Fruit fly (Drosophila melanogaster): ENCODE measurements around the gene Gr77a.

Gr77a gene

DNA sequence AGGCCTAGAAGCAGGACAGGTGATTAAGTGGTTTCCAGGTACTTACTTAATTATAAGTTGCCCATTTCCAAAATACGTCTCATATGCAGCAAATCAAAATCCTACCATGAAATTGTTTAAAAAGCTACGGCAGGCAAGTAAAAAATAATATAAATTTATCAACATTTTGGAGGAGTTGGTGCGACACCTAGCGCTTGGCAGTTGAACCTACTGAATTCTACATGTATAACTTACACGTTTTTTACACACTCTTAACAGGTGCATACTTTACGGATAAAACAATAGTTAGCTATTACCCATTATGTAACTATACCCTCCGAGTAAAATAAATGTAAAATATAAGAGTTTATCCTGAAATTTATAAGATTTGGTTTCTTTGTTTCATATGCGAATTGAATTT, 27.8 kb downstream of the Gr77a start (continued):
- TF ChIP-seq HmgZ (tag; optimal IDR thresholded peaks at IDR 0.05) (peak; percentile 76), ind (GFP tag; optimal IDR thresholded peaks at IDR 0.05) (peak; percentile 51), CG14965 (GFP tag; optimal IDR thresholded peaks at IDR 0.05; ENCODE audit: borderline replicate concordance) (peak; percentile 99), lilli (GFP tag; optimal IDR thresholded peaks at IDR 0.05) (peak; percentile 52), Oli (tag; optimal IDR thresholded peaks at IDR 0.05) (peak; percentile 56), CG1233 (GFP tag; optimal IDR thresholded peaks at IDR 0.05) (peak; percentile 50), CG8290 (GFP tag; optimal IDR thresholded peaks at IDR 0.05) (no peak), CG8290 (tag; optimal IDR thresholded peaks at IDR 0.05) (peak; percentile 33 to 70), CG9727 (GFP tag; optimal IDR thresholded peaks at IDR 0.05) (peak; percentile 69), MBD-R2 (GFP tag; IDR thresholded peaks at IDR 0.05) (peak; percentile 17; the same call in 1 of the 2 replicates), Eip74EF (GFP tag; optimal IDR thresholded peaks at IDR 0.05) (no peak), fd102C (GFP tag; optimal IDR thresholded peaks at IDR 0.05) (peak; percentile 66), CG10209 (GFP tag; optimal IDR thresholded peaks at IDR 0.05) (peak; percentile 57), pb (GFP tag; optimal IDR thresholded peaks at IDR 0.05) (no peak), twi (tag; optimal IDR thresholded peaks at IDR 0.05) (peak; percentile 40), sob (GFP tag; IDR thresholded peaks at IDR 0.05) (peak; percentile 84), oc (tag; optimal IDR thresholded peaks at IDR 0.05) (no peak), CG3407 (GFP tag; optimal IDR thresholded peaks at IDR 0.05) (peak; percentile 56), seq (GFP tag; IDR thresholded peaks at IDR 0.05) (no peak), slou (GFP tag; optimal IDR thresholded peaks at IDR 0.05) (peak; percentile 32), gce (GFP tag; IDR thresholded peaks at IDR 0.05) (0 out of 3 replicates have a peak, but pooled peaks have one; percentile 49), sima (GFP tag; optimal IDR thresholded peaks at IDR 0.05) (no peak), CG18599 (GFP tag; optimal IDR thresholded peaks at IDR 0.05) (peak; percentile 10), CG10565 (GFP tag; optimal IDR thresholded peaks at IDR 0.05) (peak; percentile 43), D (optimal IDR thresholded peaks at IDR 0.05) (no peak), D (GFP tag; optimal IDR thresholded peaks at IDR 0.05) (peak; percentile 17), dan (GFP tag; IDR thresholded peaks at IDR 0.05) (no peak), Dref (GFP tag; IDR thresholded peaks at IDR 0.05) (no peak), ATbp (GFP tag; optimal IDR thresholded peaks at IDR 0.05) (peak; percentile 41), CG2678 (tag; optimal IDR thresholded peaks at IDR 0.05) (peak; percentile 46), pnt (GFP tag; optimal IDR thresholded peaks at IDR 0.05) (no peak), Fer3 (tag; optimal IDR thresholded peaks at IDR 0.05) (peak; percentile 44), emc (GFP tag; optimal IDR thresholded peaks at IDR 0.05) (peak; percentile 16), Taf1 (GFP tag; IDR thresholded peaks at IDR 0.05) (no peak), CG17328 (GFP tag; IDR thresholded peaks at IDR 0.05) (peak; percentile 23; the same call in 1 of the 2 replicates), zfh1 (GFP tag; IDR thresholded peaks at IDR 0.05) (peak; percentile 30; the same call in 1 of the 3 replicates), Dll (GFP tag; IDR thresholded peaks at IDR 0.05; ENCODE audit: partially characterized antibody) (no peak), CG13775 (GFP tag; optimal IDR thresholded peaks at IDR 0.05) (peak; percentile 52), B-H1 (GFP tag; IDR thresholded peaks at IDR 0.05) (peak; percentile 39; the same call in 2 of the 3 replicates), CG10543 (GFP tag; optimal IDR thresholded peaks at IDR 0.05) (no peak), CG34422 (GFP tag; IDR thresholded peaks at IDR 0.05) (no peak), CG9437 (GFP tag; optimal IDR thresholded peaks at IDR 0.05) (peak; percentile 15), CG11456 (GFP tag; IDR thresholded peaks at IDR 0.05) (peak; percentile 74; the same call in 2 of the 3 replicates), Mes4 (GFP tag; optimal IDR thresholded peaks at IDR 0.05) (peak; percentile 63), fd3F (GFP tag; optimal IDR thresholded peaks at IDR 0.05) (peak; percentile 30), ap (GFP tag; IDR thresholded peaks at IDR 0.05) (no peak; the same call in 1 of the 2 replicates), CG7839 (tag; optimal IDR thresholded peaks at IDR 0.05) (peak; percentile 67), TFAM (GFP tag; optimal IDR thresholded peaks at IDR 0.05) (no peak), Ada2b (GFP tag; IDR thresholded peaks at IDR 0.05) (no peak; the same call in 1 of the 2 replicates), BtbVII (GFP tag; optimal IDR thresholded peaks at IDR 0.05) (peak; percentile 47), Nf-YC (tag; optimal IDR thresholded peaks at IDR 0.05) (no peak)
